Fruit fly (Drosophila melanogaster) whole organism, wandering third instar larva: ENCODE measurements around the gene VhaPPA1-1.
A peak's percentile ranks its signal among the peaks of the same experiment; 100 is the strongest.

Source experiments
- Abd-B ChIP-seq: fragments of >200 bp; optimal IDR thresholded peaks from 2 replicates; lab custom pipeline; 2017; ENCODE audit warnings: missing biosample characterization, missing genetic modification characterization
- CG32264 ChIP-seq: fragments of 200-800 bp; sonication (Bioruptor generic); optimal IDR thresholded peaks from 2 replicates; lab custom pipeline; 2016; ENCODE audit warnings: missing biosample characterization, missing genetic modification characterization
- CG9705 ChIP-seq: fragments of 200-800 bp; sonication (Bioruptor generic); optimal IDR thresholded peaks from 2 replicates; lab custom pipeline; 2018; ENCODE audit warnings: missing biosample characterization, mild to moderate bottlenecking, missing genetic modification characterization
- CrebA ChIP-seq: fragments of 200-800 bp; sonication (Bioruptor generic); optimal IDR thresholded peaks from 2 replicates; lab custom pipeline; 2016; ENCODE audit warnings: missing biosample characterization, mild to moderate bottlenecking, missing genetic modification characterization, borderline replicate concordance
- Dfd ChIP-seq: fragments of >200 bp; optimal IDR thresholded peaks from 2 replicates; lab custom pipeline; 2017; ENCODE audit warnings: missing biosample characterization, missing genetic modification characterization
- Dif ChIP-seq: fragments of 200-275, 200-300 bp; sonication (Bioruptor generic); optimal IDR thresholded peaks from 2 replicates; lab custom pipeline; 2018; ENCODE audit warnings: missing biosample characterization, missing genetic modification characterization; ENCODE audit not compliant: partially characterized antibody
- GATAd ChIP-seq: sonication (Bioruptor generic); optimal IDR thresholded peaks from 2 replicates; lab custom pipeline; 2016; ENCODE audit warnings: missing biosample characterization, missing genetic modification characterization
- HLH106 ChIP-seq: fragments of 200-800 bp; optimal IDR thresholded peaks from 3 replicates; lab custom pipeline; 2019; ENCODE audit warnings: missing biosample characterization, mild to moderate bottlenecking, missing genetic modification characterization, moderate library complexity
- Hnf4 ChIP-seq: fragments of 200-800 bp; sonication (Bioruptor generic); optimal IDR thresholded peaks from 2 replicates; lab custom pipeline; 2016; ENCODE audit warnings: missing biosample characterization, mild to moderate bottlenecking, missing genetic modification characterization
- Hr78 ChIP-seq: fragments of >200 bp; optimal IDR thresholded peaks from 2 replicates; lab custom pipeline; 2017; ENCODE audit warnings: missing biosample characterization, missing genetic modification characterization
- Hr83 ChIP-seq: fragments of 200-300 bp; sonication (Bioruptor generic); optimal IDR thresholded peaks from 2 replicates; lab custom pipeline; 2016; ENCODE audit warnings: missing biosample characterization, mild to moderate bottlenecking, missing genetic modification characterization, moderate library complexity; ENCODE audit not compliant: poor library complexity, severe bottlenecking
- Jra ChIP-seq: sonication (Bioruptor generic); optimal IDR thresholded peaks from 2 replicates; lab custom pipeline; 2016; ENCODE audit warnings: missing biosample characterization, missing genetic modification characterization
- Mio ChIP-seq: sonication (Bioruptor generic); optimal IDR thresholded peaks from 2 replicates; lab custom pipeline; 2016; ENCODE audit warnings: missing biosample characterization, missing genetic modification characterization
- Myc ChIP-seq: fragments of >200 bp; optimal IDR thresholded peaks from 2 replicates; lab custom pipeline; 2017
- N ChIP-seq: fragments of >200 bp; optimal IDR thresholded peaks from 2 replicates; lab custom pipeline; 2018; ENCODE audit warnings: missing biosample characterization, missing external identifiers, missing genetic modification characterization
- OdsH ChIP-seq: fragments of 200-800 bp; sonication (Bioruptor generic); optimal IDR thresholded peaks from 2 replicates; lab custom pipeline; 2016; ENCODE audit warnings: missing biosample characterization, mild to moderate bottlenecking, missing genetic modification characterization
- Rel ChIP-seq, 2 experiments: fragments of 200-800 bp; sonication (Bioruptor generic) in 1 of 2; optimal IDR thresholded peaks; 2 replicates in 1 of 2; 3 replicates in 1 of 2; lab custom pipeline; 2016 to 2019; ENCODE audit warnings: mild to moderate bottlenecking in 2 of 2, missing biosample characterization in 2 of 2, missing genetic modification characterization in 2 of 2, moderate library complexity in 1 of 2
- Sp1 ChIP-seq: fragments of 200-800 bp; sonication (Bioruptor generic); optimal IDR thresholded peaks from 3 replicates; lab custom pipeline; 2019; ENCODE audit warnings: missing biosample characterization, mild to moderate bottlenecking, missing genetic modification characterization, moderate library complexity
- Vsx2 ChIP-seq: fragments of 200-300, 225-300 bp; sonication (Bioruptor generic); optimal IDR thresholded peaks from 2 replicates; lab custom pipeline; 2018; ENCODE audit warnings: missing biosample characterization, missing genetic modification characterization; ENCODE audit not compliant: partially characterized antibody
- dl ChIP-seq, 2 experiments: fragments of 175-275, 200-275 bp in 1 of 2; fragments of 200-275 bp in 1 of 2; sonication (Bioruptor generic); optimal IDR thresholded peaks; lab custom pipeline; 2018; ENCODE audit warnings: mild to moderate bottlenecking in 2 of 2, missing biosample characterization in 2 of 2, missing genetic modification characterization in 2 of 2, moderate library complexity in 2 of 2; ENCODE audit not compliant: partially characterized antibody in 2 of 2, insufficient read depth in 1 of 2
- dmrt93B ChIP-seq: fragments of 200-800 bp; sonication (Bioruptor generic); optimal IDR thresholded peaks from 2 replicates; lab custom pipeline; 2018; ENCODE audit warnings: missing biosample characterization, mild to moderate bottlenecking, missing genetic modification characterization
- ey ChIP-seq: fragments of 200-800 bp; sonication (Bioruptor generic); optimal IDR thresholded peaks from 2 replicates; lab custom pipeline; 2016; ENCODE audit warnings: missing biosample characterization, missing genetic modification characterization
- foxo ChIP-seq, 2 experiments: fragments of 200-800 bp; sonication (Bioruptor generic); optimal IDR thresholded peaks; 2 replicates in 1 of 2; 3 replicates in 1 of 2; lab custom pipeline; 2016 to 2017; ENCODE audit warnings: missing biosample characterization in 2 of 2, missing genetic modification characterization in 2 of 2
- fru ChIP-seq: fragments of 200-800 bp; sonication (Bioruptor generic); optimal IDR thresholded peaks from 3 replicates; lab custom pipeline; 2016; ENCODE audit warnings: missing biosample characterization, mild to moderate bottlenecking, missing genetic modification characterization
- h ChIP-seq: fragments of 200-800 bp; sonication (Bioruptor generic); optimal IDR thresholded peaks from 3 replicates; lab custom pipeline; 2016; ENCODE audit warnings: missing biosample characterization, mild to moderate bottlenecking, missing genetic modification characterization
- pan ChIP-seq: fragments of >200 bp; optimal IDR thresholded peaks from 2 replicates; lab custom pipeline; 2017
- psq ChIP-seq: fragments of 200-800 bp; sonication (Bioruptor generic); optimal IDR thresholded peaks from 3 replicates; lab custom pipeline; 2017; ENCODE audit warnings: missing biosample characterization, mild to moderate bottlenecking, missing genetic modification characterization, moderate library complexity
- rgr ChIP-seq: fragments of 200-800 bp; sonication (Bioruptor generic); optimal IDR thresholded peaks from 3 replicates; lab custom pipeline; 2016; ENCODE audit warnings: missing biosample characterization, mild to moderate bottlenecking, missing genetic modification characterization
- sv ChIP-seq: fragments of 200-800 bp; sonication (Bioruptor generic); optimal IDR thresholded peaks from 3 replicates; lab custom pipeline; 2016; ENCODE audit warnings: missing biosample characterization, missing genetic modification characterization
- tai ChIP-seq: sonication (Bioruptor generic); optimal IDR thresholded peaks from 2 replicates; lab custom pipeline; 2016; ENCODE audit warnings: missing biosample characterization, missing genetic modification characterization
- woc ChIP-seq: sonication (Bioruptor generic); optimal IDR thresholded peaks from 2 replicates; lab custom pipeline; 2016; ENCODE audit warnings: missing biosample characterization, mild to moderate bottlenecking, missing genetic modification characterization

Gene VhaPPA1-1

dm6 chr3R:14898280-14898756 is 5.5 kb downstream of the VhaPPA1-1 start, which contains the start of the genes Nup93-2 and CG3817 (continued):
- TF ChIP-seq GATAd, result no peak
- no peak for TF ChIP-seq Dfd (GFP tag; lab: Kevin White, UChicago)
- TF ChIP-seq CG32264 (GFP tag; lab: Kevin White, UChicago), result no peak
- TF ChIP-seq Sp1 (GFP tag; lab: Kevin White, UChicago), result peak; percentile 58

DNA sequence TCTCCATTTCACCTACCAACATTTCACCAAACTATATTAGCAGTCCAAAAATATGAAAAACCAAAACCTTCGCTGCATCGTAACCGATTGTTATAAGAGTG is 9.2 kb downstream of the VhaPPA1-1 start, which contains the start of gene CG14860:
CG14860 (plus strand) TSS at position 2 of the 101 bp plus-strand sequence.
- TF ChIP-seq rgr (no peak), Jra (GFP tag; lab: Kevin White, UChicago) (no peak), Hr78 (no peak)

DNA sequence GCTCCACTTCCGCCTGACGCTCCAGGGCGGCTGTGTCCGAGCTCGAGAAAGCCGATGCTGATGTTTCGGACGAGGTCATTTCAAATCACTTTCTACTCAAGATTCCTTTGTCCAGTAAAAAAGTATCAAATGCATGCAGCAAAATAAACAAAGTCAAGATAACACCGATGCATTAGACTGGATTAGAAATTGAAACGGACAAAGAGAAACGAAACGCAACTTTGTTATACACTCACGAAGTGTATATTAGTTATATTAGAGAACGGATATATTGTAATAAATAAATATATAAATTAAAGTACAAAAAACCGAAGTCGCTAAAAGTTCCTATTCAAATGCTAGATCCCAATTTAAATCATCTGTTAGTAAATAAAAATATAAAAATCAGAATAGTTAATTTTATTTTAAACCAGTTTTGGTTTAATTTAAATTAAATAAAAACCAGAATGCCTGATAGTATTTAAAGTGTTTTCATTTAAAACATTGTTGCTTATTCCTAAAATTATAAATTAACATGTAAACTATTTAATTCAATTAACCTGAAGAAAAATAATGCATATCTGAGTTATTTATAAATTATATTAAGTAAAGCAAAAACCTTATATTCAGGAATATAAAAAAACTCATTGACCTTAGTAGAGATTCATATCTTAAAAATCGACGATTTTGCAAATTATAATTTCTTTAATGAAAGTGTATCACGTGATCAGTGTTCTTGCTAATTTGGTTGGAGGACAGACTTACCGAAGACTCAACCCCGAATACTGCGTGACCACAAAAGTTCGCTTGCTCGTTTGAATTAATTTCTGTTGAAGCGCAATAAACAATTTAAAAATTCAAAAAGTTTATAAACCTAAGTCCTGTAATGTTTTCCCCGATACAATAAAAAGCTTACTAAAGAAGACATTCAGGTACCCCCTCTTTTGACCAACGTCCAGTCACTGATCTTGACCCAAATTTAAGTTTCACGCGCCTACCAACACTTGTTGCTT is 9.8 kb downstream of the VhaPPA1-1 start, which contains the start of gene Dph2:
Dph2 (minus strand) TSS at position 164 of the 992 bp plus-strand sequence.
- TF ChIP-seq Rel (GFP tag; optimal IDR thresholded peaks at IDR 0.05; lab: Kevin White, UChicago), result no peak
- peak; percentile 29 for TF ChIP-seq Rel (tag; optimal IDR thresholded peaks at IDR 0.05; lab: Kevin White, UChicago)
- TF ChIP-seq Mio, result no peak
- no peak for TF ChIP-seq Hr78
- no peak for TF ChIP-seq dl (GFP tag; optimal IDR thresholded peaks at IDR 0.05; lab: Kevin White, UChicago; ENCODE audit: insufficient read depth in 1 of 2, partially characterized antibody in 2 of 2)
- no peak for TF ChIP-seq Abd-B
- TF ChIP-seq dmrt93B (GFP tag; lab: Kevin White, UChicago), result no peak
- TF ChIP-seq Hnf4 (GFP tag; lab: Kevin White, UChicago), result no peak
- peak; percentile 72 for TF ChIP-seq Sp1 (GFP tag; lab: Kevin White, UChicago)
- TF ChIP-seq ey (GFP tag; lab: Kevin White, UChicago), result peak; percentile 47
- peak; percentile 26 for TF ChIP-seq OdsH (GFP tag; lab: Kevin White, UChicago)
- peak; percentile 64 for TF ChIP-seq woc (GFP tag; lab: Kevin White, UChicago)
- TF ChIP-seq rgr, result peak; percentile 56
- no peak for TF ChIP-seq Dfd (GFP tag; lab: Kevin White, UChicago)
- peak; percentile 22 for TF ChIP-seq sv
- TF ChIP-seq fru, result no peak
- TF ChIP-seq psq (GFP tag; lab: Kevin White, UChicago), result peak; percentile 31
- TF ChIP-seq GATAd, result no peak
- no peak for TF ChIP-seq Dif
- TF ChIP-seq Vsx2 (GFP tag; lab: Kevin White, UChicago), result no peak
- TF ChIP-seq h (GFP tag; lab: Kevin White, UChicago), result no peak
- TF ChIP-seq CrebA (GFP tag; lab: Kevin White, UChicago), result no peak
- TF ChIP-seq Hr83 (GFP tag; lab: Kevin White, UChicago), result peak; percentile 14
- peak in 1 of 2 experiments; percentile 36 for TF ChIP-seq foxo (GFP tag; optimal IDR thresholded peaks at IDR 0.05; lab: Kevin White, UChicago)
- no peak for TF ChIP-seq Myc (lab: Kevin White, UChicago)
- no peak for TF ChIP-seq N
- peak; percentile 73 for TF ChIP-seq HLH106 (tag; lab: Kevin White, UChicago)
- peak; percentile 7 for TF ChIP-seq CG9705 (GFP tag; lab: Kevin White, UChicago)

dm6 chr3R:14890064-14890709 is 13.7 kb downstream of the VhaPPA1-1 start, which contains the start of the genes CycC and UQCR-C1:
TSS of gene CycC (minus strand) at chr3R:14890205.
TSS of gene UQCR-C1 (plus strand) at chr3R:14890231.
- TF ChIP-seq pan (lab: Kevin White, UChicago) (no peak), Rel (GFP tag; optimal IDR thresholded peaks at IDR 0.05; lab: Kevin White, UChicago) (no peak), Rel (tag; optimal IDR thresholded peaks at IDR 0.05; lab: Kevin White, UChicago) (peak; percentile 33), tai (GFP tag; lab: Kevin White, UChicago) (no peak), dmrt93B (GFP tag; lab: Kevin White, UChicago) (no peak)
